Fruit fly (Drosophila melanogaster): ENCODE data around the gene Tlk.

Gene Tlk

dm6 chrX:3748248-3748647, 28.4 kb downstream of the Tlk start:
- peak; percentile 82 for TF ChIP-seq Ets98B (GFP tag; IDR thresholded peaks at IDR 0.05)
- peak; percentile 72; the same call in 1 of the 2 replicates for TF ChIP-seq CG12605 (GFP tag; IDR thresholded peaks at IDR 0.05)
- TF ChIP-seq CG8301 (tag; optimal IDR thresholded peaks at IDR 0.05): peak; percentile 94
- TF ChIP-seq D1 (tag; optimal IDR thresholded peaks at IDR 0.05): peak; percentile 84
- peak; percentile 95 for TF ChIP-seq CG15710 (tag; optimal IDR thresholded peaks at IDR 0.05)
- TF ChIP-seq Snoo (tag; optimal IDR thresholded peaks at IDR 0.05): peak; percentile 90
- TF ChIP-seq CG34367 (tag; optimal IDR thresholded peaks at IDR 0.05): peak; percentile 95
- peak; percentile 90 for TF ChIP-seq CG32121 (GFP tag; IDR thresholded peaks at IDR 0.05)
- TF ChIP-seq CG9948 (tag; optimal IDR thresholded peaks at IDR 0.05): peak; percentile 95
- TF ChIP-seq CG17806 (tag; optimal IDR thresholded peaks at IDR 0.05): peak; percentile 91
- TF ChIP-seq CG13204 (GFP tag; optimal IDR thresholded peaks at IDR 0.05): peak; percentile 70
- peak; percentile 87 for TF ChIP-seq Pif1A (GFP tag; optimal IDR thresholded peaks at IDR 0.05)
- TF ChIP-seq fd96Ca (GFP tag; IDR thresholded peaks at IDR 0.05): peak; percentile 80
- peak; percentile 95 for TF ChIP-seq CG14655 (GFP tag; optimal IDR thresholded peaks at IDR 0.05)
- peak; percentile 91 for TF ChIP-seq CG4496 (GFP tag; IDR thresholded peaks at IDR 0.05)
- peak; percentile 74 for TF ChIP-seq rn (GFP tag; IDR thresholded peaks at IDR 0.05)
- TF ChIP-seq gl (tag; optimal IDR thresholded peaks at IDR 0.05): peak; percentile 83
- peak; percentile 78 for TF ChIP-seq CG10348 (GFP tag; IDR thresholded peaks at IDR 0.05)
- peak; percentile 96 for TF ChIP-seq CG8159 (tag; optimal IDR thresholded peaks at IDR 0.05)
- TF ChIP-seq Pif1B (GFP tag; optimal IDR thresholded peaks at IDR 0.05): peak; percentile 81
- TF ChIP-seq EcR (GFP tag; optimal IDR thresholded peaks at IDR 0.05): no peak

DNA sequence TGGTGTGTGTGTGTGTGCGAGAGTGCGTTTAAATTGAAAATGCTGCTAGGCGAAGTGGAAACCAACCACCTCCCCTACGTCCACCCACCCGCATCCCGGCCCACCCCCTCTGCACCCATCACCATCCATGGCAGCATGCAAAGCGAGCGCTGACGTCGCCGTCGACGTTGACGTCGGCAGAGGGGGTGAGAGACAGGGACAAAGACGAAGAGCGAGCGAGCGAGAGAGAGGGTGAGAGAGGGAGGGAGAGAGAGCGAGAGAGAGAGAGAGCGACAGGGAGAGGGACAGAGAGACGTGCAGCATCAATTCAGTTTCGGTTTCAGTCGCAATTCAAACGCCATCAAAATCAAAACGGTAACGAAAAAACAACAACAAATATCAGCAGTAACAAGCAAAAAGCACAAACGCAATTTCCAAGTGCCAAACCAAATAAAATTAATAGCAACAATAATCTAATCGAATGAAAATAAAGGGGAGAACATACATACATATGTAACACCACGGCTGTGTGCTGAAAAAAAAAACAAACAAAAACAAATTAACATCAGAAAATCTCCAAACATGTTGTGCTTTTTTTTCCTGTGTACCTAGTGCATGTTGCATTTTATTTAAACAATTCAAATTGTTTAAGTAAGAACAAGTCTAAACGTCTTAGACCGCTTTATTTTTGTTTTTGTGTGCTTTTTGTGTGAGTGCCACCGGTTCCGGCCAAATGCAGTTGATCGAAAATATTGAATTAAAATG, 29.1 kb downstream of the Tlk start:
- peak; percentile 30; the same call in 1 of the 2 replicates for TF ChIP-seq Ets98B (GFP tag; IDR thresholded peaks at IDR 0.05)
- peak; percentile 49 for TF ChIP-seq CG12605 (GFP tag; IDR thresholded peaks at IDR 0.05)
- peak; percentile 18; the same call in 1 of the 3 replicates for TF ChIP-seq fd96Ca (GFP tag; IDR thresholded peaks at IDR 0.05)
- TF ChIP-seq CG15710 (tag; optimal IDR thresholded peaks at IDR 0.05): no peak
- TF ChIP-seq EcR (GFP tag; optimal IDR thresholded peaks at IDR 0.05): peak; percentile 56
- TF ChIP-seq Pif1B (GFP tag; optimal IDR thresholded peaks at IDR 0.05): no peak

DNA sequence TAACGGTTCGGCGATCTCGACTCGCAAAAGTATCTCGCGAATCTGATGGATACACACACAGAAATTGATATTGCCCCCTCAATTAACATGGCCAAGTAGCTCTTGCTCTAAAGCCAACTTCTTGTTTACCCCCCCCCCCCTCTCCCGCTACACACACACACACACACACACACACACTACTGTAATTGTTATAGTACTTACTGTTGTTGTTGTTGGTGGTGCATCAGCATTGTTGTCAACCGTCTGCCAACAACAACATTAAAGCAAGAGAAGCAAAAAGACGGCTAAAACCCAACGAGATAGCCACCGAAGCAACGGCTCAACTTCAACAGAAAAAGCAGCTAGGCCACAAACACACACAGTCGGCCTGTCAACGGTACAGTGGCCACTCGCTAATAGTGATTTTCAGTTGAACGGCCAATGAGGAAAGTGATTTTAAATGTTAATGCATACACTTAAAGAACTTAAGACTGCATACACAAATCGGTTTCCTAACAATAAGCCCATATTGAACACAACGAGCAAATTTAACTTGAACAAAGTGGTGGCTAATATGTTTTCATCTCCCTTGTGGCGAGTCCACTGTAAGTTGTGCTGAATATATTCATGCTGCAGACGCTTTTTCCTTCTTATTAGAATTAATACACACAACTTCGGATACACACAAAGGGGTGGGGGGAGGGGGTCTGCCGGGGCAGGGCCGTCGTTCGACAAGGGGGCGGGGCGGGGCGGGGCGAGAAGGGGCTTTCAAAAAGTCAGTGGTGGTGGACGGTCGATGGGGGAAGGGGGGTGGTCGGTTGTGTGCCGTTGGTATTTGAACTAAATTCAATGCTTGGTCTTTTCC, 30.6 kb downstream of the Tlk start:
- TF ChIP-seq CG14655 (GFP tag; optimal IDR thresholded peaks at IDR 0.05) (peak; percentile 88), Snoo (tag; optimal IDR thresholded peaks at IDR 0.05) (peak; percentile 62), CG8159 (tag; optimal IDR thresholded peaks at IDR 0.05) (peak; percentile 76), CG8301 (tag; optimal IDR thresholded peaks at IDR 0.05) (peak; percentile 89), Pif1A (GFP tag; optimal IDR thresholded peaks at IDR 0.05) (peak; percentile 79), CG32121 (GFP tag; IDR thresholded peaks at IDR 0.05) (peak; percentile 80), D1 (tag; optimal IDR thresholded peaks at IDR 0.05) (peak; percentile 14), CG10348 (GFP tag; IDR thresholded peaks at IDR 0.05) (peak; percentile 56), CG17806 (tag; optimal IDR thresholded peaks at IDR 0.05) (peak; percentile 77), gl (tag; optimal IDR thresholded peaks at IDR 0.05) (peak; percentile 25), EcR (GFP tag; optimal IDR thresholded peaks at IDR 0.05) (peak; percentile 29), CG9948 (tag; optimal IDR thresholded peaks at IDR 0.05) (peak; percentile 82), CG15710 (tag; optimal IDR thresholded peaks at IDR 0.05) (peak; percentile 80), Ets98B (GFP tag; IDR thresholded peaks at IDR 0.05) (peak; percentile 86), CG34367 (tag; optimal IDR thresholded peaks at IDR 0.05) (peak; percentile 62), CG12605 (GFP tag; IDR thresholded peaks at IDR 0.05) (peak; percentile 64), rn (GFP tag; IDR thresholded peaks at IDR 0.05) (peak; percentile 64), CG13204 (GFP tag; optimal IDR thresholded peaks at IDR 0.05) (peak; percentile 21), Pif1B (GFP tag; optimal IDR thresholded peaks at IDR 0.05) (peak; percentile 78), fd96Ca (GFP tag; IDR thresholded peaks at IDR 0.05) (peak; percentile 94), CG4496 (GFP tag; IDR thresholded peaks at IDR 0.05) (peak; percentile 92)

dm6 chrX:3761318-3762081, 41.7 kb downstream of the Tlk start:
- TF ChIP-seq Pif1B (GFP tag; optimal IDR thresholded peaks at IDR 0.05): peak; percentile 50
- peak; percentile 5 for TF ChIP-seq CG13204 (GFP tag; optimal IDR thresholded peaks at IDR 0.05)
- TF ChIP-seq Pif1A (GFP tag; optimal IDR thresholded peaks at IDR 0.05): peak; percentile 51
- TF ChIP-seq fd96Ca (GFP tag; IDR thresholded peaks at IDR 0.05): no peak
- TF ChIP-seq CG8159 (tag; optimal IDR thresholded peaks at IDR 0.05): peak; percentile 56
- TF ChIP-seq Ets98B (GFP tag; IDR thresholded peaks at IDR 0.05): peak; percentile 56
- peak; percentile 72; the same call in 1 of the 3 replicates for TF ChIP-seq CG4496 (GFP tag; IDR thresholded peaks at IDR 0.05)
- TF ChIP-seq CG10348 (GFP tag; IDR thresholded peaks at IDR 0.05): no peak
- peak; percentile 1 for TF ChIP-seq gl (tag; optimal IDR thresholded peaks at IDR 0.05)
- no peak for TF ChIP-seq rn (GFP tag; IDR thresholded peaks at IDR 0.05)
- peak; percentile 47 for TF ChIP-seq CG12605 (GFP tag; IDR thresholded peaks at IDR 0.05)
- peak; percentile 65 for TF ChIP-seq CG32121 (GFP tag; IDR thresholded peaks at IDR 0.05)
- TF ChIP-seq CG8301 (tag; optimal IDR thresholded peaks at IDR 0.05): no peak
- TF ChIP-seq CG15710 (tag; optimal IDR thresholded peaks at IDR 0.05): peak; percentile 6
- TF ChIP-seq EcR (GFP tag; optimal IDR thresholded peaks at IDR 0.05): peak; percentile 57
- TF ChIP-seq Snoo (tag; optimal IDR thresholded peaks at IDR 0.05): peak; percentile 84
- peak; percentile 34 for TF ChIP-seq CG14655 (GFP tag; optimal IDR thresholded peaks at IDR 0.05)

All from whole organism, pupa.